Worm (Caenorhabditis elegans) whole organism, young adult: ENCODE measurements around the gene sri-43.
A peak's percentile ranks its signal among the peaks of the same experiment; 100 is the strongest.

ENCODE experiments used
- D2030.7 ChIP-seq: fragments of 200-800 bp; sonication (Bioruptor generic); IDR thresholded peaks from 2 replicates; pipeline ENCODE4 v1.3.6; 2022; ENCODE audit warnings: missing genetic modification reagents, missing genetic modification characterization, missing compliant biosample characterization
- F10E7.11 ChIP-seq: sonication (generic microtip); optimal IDR thresholded peaks from 2 replicates; lab custom pipeline; 2017; ENCODE audit warnings: mild to moderate bottlenecking, missing genetic modification characterization, moderate library complexity, missing compliant biosample characterization
- F39B2.1 ChIP-seq: fragments of 200-800 bp; sonication (Bioruptor generic); IDR thresholded peaks from 2 replicates; pipeline ENCODE4 v1.3.6; 2022; ENCODE audit warnings: missing genetic modification reagents, missing genetic modification characterization, missing compliant biosample characterization
- F49E8.2 ChIP-seq: sonication (generic microtip); optimal IDR thresholded peaks from 3 replicates; lab custom pipeline; 2017; ENCODE audit warnings: missing genetic modification characterization, mild to moderate bottlenecking, missing compliant biosample characterization, antibody characterized with exemption, moderate library complexity; ENCODE audit not compliant: insufficient read depth
- T07F8.4 ChIP-seq: sonication (generic microtip); optimal IDR thresholded peaks from 2 replicates; lab custom pipeline; 2016; ENCODE audit warnings: mild to moderate bottlenecking, missing genetic modification characterization, moderate library complexity, missing compliant biosample characterization
- Y53F4B.3 ChIP-seq: fragments of 200-800 bp; sonication (Bioruptor generic); IDR thresholded peaks from 2 replicates; pipeline ENCODE4 v1.3.6; 2022; ENCODE audit warnings: missing genetic modification reagents, missing genetic modification characterization, missing compliant biosample characterization
- Y53G8AR.9 ChIP-seq: fragments of 200-800 bp; sonication (Bioruptor generic); conservative IDR thresholded peaks from 2 replicates; pipeline ENCODE4 v1.3.6; 2022; ENCODE audit warnings: missing genetic modification reagents, missing genetic modification characterization, missing compliant biosample characterization
- atf-7 ChIP-seq: sonication (generic microtip); optimal IDR thresholded peaks from 2 replicates; lab custom pipeline; 2017; ENCODE audit warnings: mild to moderate bottlenecking, missing genetic modification characterization, missing compliant biosample characterization
- attf-3 ChIP-seq: fragments of 200-800 bp; sonication (Bioruptor generic); conservative IDR thresholded peaks from 2 replicates; pipeline ENCODE4 v1.3.6; 2022; ENCODE audit warnings: missing genetic modification reagents, missing genetic modification characterization, missing compliant biosample characterization
- attf-6 ChIP-seq: fragments of 200-800 bp; sonication (Bioruptor generic); IDR thresholded peaks from 2 replicates; pipeline ENCODE4 v1.3.6; 2022; ENCODE audit warnings: missing genetic modification reagents, missing genetic modification characterization, missing compliant biosample characterization
- ccch-3 ChIP-seq: fragments of 200-800 bp; sonication (Bioruptor generic); optimal IDR thresholded peaks from 2 replicates; lab custom pipeline; 2018; ENCODE audit warnings: mild to moderate bottlenecking, missing genetic modification characterization, missing compliant biosample characterization
- cebp-2 ChIP-seq: fragments of 200-800 bp; sonication (Bioruptor generic); IDR thresholded peaks from 2 replicates; pipeline ENCODE4 v1.3.6; 2022; ENCODE audit warnings: missing genetic modification characterization, missing compliant biosample characterization
- dox-1 ChIP-seq: fragments of 200-800 bp; sonication (Bioruptor generic); IDR thresholded peaks from 2 replicates; pipeline ENCODE4 v1.3.6; 2022; ENCODE audit warnings: missing genetic modification reagents, missing genetic modification characterization, missing compliant biosample characterization
- dpff-1 ChIP-seq: sonication (generic microtip); optimal IDR thresholded peaks from 2 replicates; lab custom pipeline; 2017; ENCODE audit warnings: mild to moderate bottlenecking, missing genetic modification characterization, missing compliant biosample characterization
- egrh-3 ChIP-seq: fragments of 200-800 bp; sonication (Bioruptor generic); IDR thresholded peaks from 2 replicates; pipeline ENCODE4 v1.3.6; 2022; ENCODE audit warnings: missing genetic modification reagents, missing genetic modification characterization, missing compliant biosample characterization
- ets-4 ChIP-seq: fragments of 200-800 bp; sonication (Bioruptor generic); optimal IDR thresholded peaks from 2 replicates; lab custom pipeline; 2018; ENCODE audit warnings: mild to moderate bottlenecking, missing genetic modification characterization, missing compliant biosample characterization
- hlh-12 ChIP-seq: sonication (generic microtip); optimal IDR thresholded peaks from 2 replicates; lab custom pipeline; 2016; ENCODE audit warnings: missing genetic modification characterization, missing compliant biosample characterization
- hmg-1.2 ChIP-seq: fragments of 200-800 bp; sonication (Bioruptor generic); IDR thresholded peaks from 2 replicates; pipeline ENCODE4 v1.3.6; 2022; ENCODE audit warnings: missing genetic modification reagents, missing genetic modification characterization, missing compliant biosample characterization
- let-526 ChIP-seq: fragments of 200-800 bp; sonication (Bioruptor generic); IDR thresholded peaks from 2 replicates; pipeline ENCODE4 v1.3.6; 2022; ENCODE audit warnings: missing genetic modification reagents, missing genetic modification characterization, missing compliant biosample characterization
- lin-35 ChIP-seq, 3 experiments: fragments of 150-350 bp in 2 of 3; sonication (generic microtip) in 1 of 3; optimal IDR thresholded peaks; 2 replicates each; lab custom pipeline; 2014 to 2018; ENCODE audit warnings: missing biosample characterization in 3 of 3, missing genetic modification characterization in 3 of 3, missing genetic modification reagents in 3 of 3
- madf-8 ChIP-seq: fragments of 200-800 bp; sonication (Bioruptor generic); conservative IDR thresholded peaks from 2 replicates; pipeline ENCODE4 v1.3.6; 2022; ENCODE audit warnings: missing genetic modification reagents, missing genetic modification characterization, missing compliant biosample characterization
- mes-4 ChIP-seq: sonication (generic microtip); optimal IDR thresholded peaks from 2 replicates; lab custom pipeline; 2016; ENCODE audit warnings: missing genotype, missing genetic modification characterization, missing compliant biosample characterization
- nhr-120 ChIP-seq: fragments of 200-800 bp; sonication (Bioruptor generic); IDR thresholded peaks from 2 replicates; pipeline ENCODE4 v1.3.6; 2022; ENCODE audit warnings: missing genetic modification characterization, missing compliant biosample characterization
- nhr-90 ChIP-seq: sonication (generic microtip); optimal IDR thresholded peaks from 2 replicates; lab custom pipeline; 2016; ENCODE audit warnings: missing genotype, mild to moderate bottlenecking, missing genetic modification characterization, missing compliant biosample characterization
- pbrm-1 ChIP-seq: fragments of 200-800 bp; sonication (Bioruptor generic); IDR thresholded peaks from 2 replicates; pipeline ENCODE4 v1.3.6; 2022; ENCODE audit warnings: missing genetic modification reagents, missing genetic modification characterization, missing compliant biosample characterization
- snpc-1.1 ChIP-seq: sonication (generic microtip); optimal IDR thresholded peaks from 2 replicates; lab custom pipeline; 2017; ENCODE audit warnings: missing genetic modification characterization, mild to moderate bottlenecking, missing compliant biosample characterization, antibody characterized with exemption, moderate library complexity, missing genotype, missing genetic modification reagents; ENCODE audit not compliant: insufficient read depth
- snpc-4 ChIP-seq, 5 experiments: fragments of 150-350 bp in 1 of 5; sonication (generic microtip) in 4 of 5; optimal IDR thresholded peaks; 2 replicates each; lab custom pipeline; 2014 to 2018; ENCODE audit warnings: missing genetic modification characterization in 5 of 5, missing biosample characterization in 3 of 5, antibody characterized with exemption in 2 of 5, mild to moderate bottlenecking in 2 of 5, missing compliant biosample characterization in 2 of 5, missing genotype in 2 of 5, moderate library complexity in 2 of 5, missing genetic modification reagents in 1 of 5
- sptf-2 ChIP-seq: fragments of 200-800 bp; sonication (Bioruptor generic); optimal IDR thresholded peaks from 2 replicates; lab custom pipeline; 2018; ENCODE audit warnings: mild to moderate bottlenecking, missing genetic modification characterization, missing compliant biosample characterization
- tlf-1 ChIP-seq: fragments of 200-800 bp; sonication (Bioruptor generic); optimal IDR thresholded peaks from 2 replicates; lab custom pipeline; 2018; ENCODE audit warnings: mild to moderate bottlenecking, missing genetic modification characterization, missing compliant biosample characterization
- unc-130 ChIP-seq: sonication (generic microtip); optimal IDR thresholded peaks from 2 replicates; lab custom pipeline; 2016; ENCODE audit warnings: missing genetic modification reagents, missing genetic modification characterization, missing compliant biosample characterization
- zfh-2 ChIP-seq: fragments of 200-800 bp; sonication (Bioruptor generic); conservative IDR thresholded peaks from 2 replicates; pipeline ENCODE4 v1.3.6; 2022; ENCODE audit warnings: missing genetic modification reagents, missing genetic modification characterization, missing compliant biosample characterization
- ztf-28 ChIP-seq: fragments of 200-800 bp; sonication (Bioruptor generic); IDR thresholded peaks from 2 replicates; pipeline ENCODE4 v1.3.6; 2022; ENCODE audit warnings: missing genetic modification reagents, missing genetic modification characterization, missing compliant biosample characterization

Gene sri-43

ce11 chrII:3112313-3112712, 32.1 kb downstream of the sri-43 start, which contains the start of gene Y25C1A.2:
Gene Y25C1A.2, plus strand, starts transcription at chrII:3112613.
- no peak for TF ChIP-seq nhr-120 (GFP tag; lab: Robert Waterston, UW)
- no peak for TF ChIP-seq F39B2.1 (GFP tag; lab: Robert Waterston, UW)
- no peak for TF ChIP-seq D2030.7
- TF ChIP-seq lin-35 (GFP tag; optimal IDR thresholded peaks at IDR 0.05; lab: Kevin White, UChicago) = no peak
- TF ChIP-seq Y53G8AR.9 (GFP tag; lab: Robert Waterston, UW) = no peak
- TF ChIP-seq F49E8.2 (tag; lab: Kevin White, UChicago) = no peak
- no peak for TF ChIP-seq sptf-2 (GFP tag; lab: Kevin White, UChicago)
- TF ChIP-seq mes-4 (tag; lab: Kevin White, UChicago) = no peak
- no peak for TF ChIP-seq pbrm-1 (GFP tag; lab: Robert Waterston, UW)
- no peak for TF ChIP-seq F10E7.11
- no peak for TF ChIP-seq nhr-90 (tag; lab: Kevin White, UChicago)
- no peak for TF ChIP-seq madf-8 (GFP tag; lab: Robert Waterston, UW)
- TF ChIP-seq ztf-28 (GFP tag; lab: Robert Waterston, UW) = no peak
- no peak for TF ChIP-seq attf-3
- TF ChIP-seq tlf-1 (GFP tag; lab: Kevin White, UChicago) = no peak
- no peak for TF ChIP-seq unc-130
- TF ChIP-seq attf-6 = no peak
- no peak for TF ChIP-seq T07F8.4 (tag; lab: Kevin White, UChicago)
- no peak for TF ChIP-seq hlh-12 (tag; lab: Kevin White, UChicago)
- TF ChIP-seq, all 124 proteins: peak for 0

ce11 chrII:3111147-3111546, 33.3 kb downstream of the sri-43 start, which contains the start of gene Y25C1A.13:
Gene Y25C1A.13, minus strand, starts transcription at chrII:3111247.
- TF ChIP-seq ets-4 (GFP tag; lab: Kevin White, UChicago) (no peak), hmg-1.2 (GFP tag; lab: Robert Waterston, UW) (peak; percentile 63)

ce11 chrII:3110099-3110498, 34.4 kb downstream of the sri-43 start:
- TF ChIP-seq hmg-1.2 (GFP tag; lab: Robert Waterston, UW) (peak; percentile 10; the same call in 1 of the 2 replicates), egrh-3 (GFP tag; lab: Robert Waterston, UW) (peak; percentile 14; the same call in 1 of the 2 replicates), zfh-2 (GFP tag; lab: Robert Waterston, UW) (peak; percentile 46; the same call in 1 of the 2 replicates), D2030.7 (0 out of 2 replicates have a peak, but pooled peaks have one; percentile 23), snpc-1.1 (tag; lab: Kevin White, UChicago) (peak; percentile 60), dpff-1 (tag; lab: Kevin White, UChicago) (no peak), attf-3 (0 out of 2 replicates have a peak, but pooled peaks have one; percentile 7), Y53F4B.3 (no peak), cebp-2 (GFP tag; lab: Robert Waterston, UW) (0 out of 2 replicates have a peak, but pooled peaks have one; percentile 17), ccch-3 (GFP tag; lab: Kevin White, UChicago) (no peak), snpc-4 (GFP tag; optimal IDR thresholded peaks at IDR 0.05; lab: Kevin White, UChicago) (no peak), snpc-4 (tag; optimal IDR thresholded peaks at IDR 0.05; lab: Kevin White, UChicago) (peak in 2 of 4 experiments; percentile 57 to 74)
- TF ChIP-seq, all 124 proteins: peak for 8

- TF ChIP-seq zfh-2 (GFP tag; lab: Robert Waterston, UW) (peak; percentile 55; the same call in 1 of the 2 replicates), dox-1 (GFP tag; lab: Robert Waterston, UW) (0 out of 2 replicates have a peak, but pooled peaks have one; percentile 12), atf-7 (tag; lab: Kevin White, UChicago) (no peak), nhr-90 (tag; lab: Kevin White, UChicago) (no peak), let-526 (GFP tag; lab: Robert Waterston, UW) (no peak)
Observed at ce11 chrII:3109533-3109932, 34.9 kb downstream of the sri-43 start.
